Worm (Caenorhabditis elegans): ENCODE data around the gene mrpl-12.

Gene mrpl-12

DNA sequence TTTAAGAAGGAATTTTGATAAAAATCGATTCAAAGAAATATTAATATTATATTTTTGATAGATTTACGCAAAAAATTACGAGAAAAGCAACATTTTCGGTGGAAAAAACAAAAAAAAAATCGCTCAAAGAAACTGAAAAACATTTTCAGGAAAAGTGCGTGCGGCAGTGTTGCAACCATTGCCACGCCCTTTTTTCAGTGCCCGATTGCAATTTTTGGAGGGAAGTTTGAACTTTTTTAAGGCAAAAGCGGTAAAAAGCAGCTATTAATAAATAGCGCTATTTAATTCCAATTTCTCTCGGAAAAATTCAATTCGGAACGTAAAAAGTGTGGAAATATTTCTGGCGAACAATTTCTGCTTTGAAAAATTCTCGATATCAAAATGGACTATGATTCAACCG, 13.5 kb downstream of the mrpl-12 start:
- TF ChIP-seq hmg-4 (GFP tag; optimal IDR thresholded peaks at IDR 0.05), result no peak
- no peak for TF ChIP-seq tra-4 (tag; optimal IDR thresholded peaks at IDR 0.05)
- no peak for TF ChIP-seq scrt-1 (GFP tag; IDR thresholded peaks at IDR 0.05)

DNA sequence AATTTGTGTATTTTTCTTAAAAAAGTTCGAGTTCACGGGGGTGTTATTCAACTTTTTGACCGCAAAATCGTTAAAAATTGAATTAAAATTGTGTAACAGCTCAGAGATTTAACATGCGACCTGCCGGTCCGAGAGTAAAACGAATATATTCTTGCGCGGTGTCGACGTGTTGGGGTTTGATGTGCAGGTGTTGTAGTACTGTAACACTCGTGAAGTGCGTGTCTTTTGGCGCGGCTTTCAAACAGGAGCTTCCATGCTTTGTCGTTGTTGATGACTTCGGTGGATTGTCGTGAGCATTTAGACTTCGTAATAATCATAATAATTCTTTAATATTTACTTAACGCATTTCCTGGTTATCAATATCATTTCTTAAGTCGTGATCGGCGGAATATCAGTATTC, 22.9 kb downstream of the mrpl-12 start, which contains the start of gene tat-3:
Gene tat-3 (minus strand): TSS at position 196 of the 400 bp plus-strand sequence.
- TF ChIP-seq scrt-1 (GFP tag; IDR thresholded peaks at IDR 0.05) (no peak), ama-1 (optimal IDR thresholded peaks at IDR 0.05) (no peak), flt-1 (GFP tag; IDR thresholded peaks at IDR 0.05) (no peak), hmbx-1 (tag; optimal IDR thresholded peaks at IDR 0.05) (no peak), tbx-11 (GFP tag; IDR thresholded peaks at IDR 0.05) (no peak), ceh-13 (GFP tag; optimal IDR thresholded peaks at IDR 0.05) (no peak), B0310.2 (tag; optimal IDR thresholded peaks at IDR 0.05) (no peak)

DNA sequence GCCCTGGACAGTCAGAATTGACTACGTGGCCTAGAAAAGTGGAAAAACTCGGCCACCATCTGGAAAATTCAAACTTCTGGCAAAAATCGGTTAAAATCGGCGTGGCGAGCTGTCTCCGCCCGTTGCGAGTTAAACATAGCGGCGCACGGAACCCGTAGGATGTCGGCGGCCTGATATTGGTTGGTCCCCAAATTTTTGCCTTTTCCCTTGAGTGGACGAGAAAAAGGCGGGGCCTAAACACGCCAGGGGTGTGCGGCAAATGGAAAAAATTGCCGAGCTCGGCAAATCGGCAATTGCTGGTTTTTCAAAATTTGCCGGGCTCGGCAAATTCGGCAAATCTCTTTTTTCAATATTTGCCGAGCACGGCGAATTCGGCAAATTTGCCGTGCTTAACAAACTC, 25.7 kb downstream of the mrpl-12 start:
- 0 out of 2 replicates have a peak, but pooled peaks have one; percentile 19 for TF ChIP-seq pes-1 (GFP tag; IDR thresholded peaks at IDR 0.05)
- TF ChIP-seq flt-1 (GFP tag; IDR thresholded peaks at IDR 0.05), result no peak

DNA sequence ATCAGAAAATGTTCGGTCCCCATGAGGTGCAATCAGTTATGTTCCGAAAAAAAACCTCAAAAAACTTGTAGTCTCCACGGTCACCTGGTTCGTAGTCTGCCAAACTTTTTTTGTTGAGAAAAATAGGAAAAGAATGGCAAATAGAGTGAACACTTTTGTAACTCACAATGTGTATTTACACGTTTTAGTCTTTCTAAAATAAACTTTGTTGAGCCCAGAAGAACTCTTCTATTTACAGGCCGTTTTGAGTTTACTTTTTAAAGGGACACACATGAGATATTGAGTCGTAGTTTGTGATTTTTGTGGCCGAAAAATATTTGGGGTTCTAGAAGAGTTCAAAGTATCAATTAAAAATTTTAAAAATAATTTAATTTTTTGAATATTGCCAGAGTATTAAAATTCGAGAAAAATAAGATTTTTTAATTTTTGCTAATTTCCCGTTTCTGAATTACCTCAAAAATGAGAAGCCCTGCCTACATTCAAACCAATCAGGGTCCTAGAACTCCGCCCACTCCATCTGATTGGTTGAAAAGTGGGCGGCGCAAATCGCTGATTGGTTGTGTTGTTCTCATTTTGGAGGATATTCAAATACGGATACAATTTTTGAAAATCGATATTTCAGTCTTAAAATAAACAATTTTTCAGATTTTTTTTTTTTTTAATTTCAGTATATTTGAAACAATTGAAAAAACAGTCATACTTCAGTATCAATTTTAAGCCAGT, 27.1 kb downstream of the mrpl-12 start:
- TF ChIP-seq hnd-1 (tag; optimal IDR thresholded peaks at IDR 0.05) (no peak), ets-7 (tag; optimal IDR thresholded peaks at IDR 0.05) (no peak), B0310.2 (tag; optimal IDR thresholded peaks at IDR 0.05) (no peak), ama-1 (optimal IDR thresholded peaks at IDR 0.05) (no peak), sea-1 (GFP tag; conservative IDR thresholded peaks at IDR 0.05) (no peak), tbx-37 (GFP tag; conservative IDR thresholded peaks at IDR 0.05) (no peak), pes-1 (GFP tag; IDR thresholded peaks at IDR 0.05) (no peak), hmg-4 (GFP tag; optimal IDR thresholded peaks at IDR 0.05) (no peak), ceh-36 (tag; optimal IDR thresholded peaks at IDR 0.05) (no peak), tra-4 (tag; optimal IDR thresholded peaks at IDR 0.05) (no peak), aly-1 (tag; optimal IDR thresholded peaks at IDR 0.05) (no peak), F13C5.2 (tag; optimal IDR thresholded peaks at IDR 0.05) (no peak), tbx-11 (GFP tag; IDR thresholded peaks at IDR 0.05) (no peak), scrt-1 (GFP tag; IDR thresholded peaks at IDR 0.05) (no peak), hmbx-1 (tag; optimal IDR thresholded peaks at IDR 0.05) (no peak), flt-1 (GFP tag; IDR thresholded peaks at IDR 0.05) (no peak), ceh-13 (GFP tag; optimal IDR thresholded peaks at IDR 0.05) (no peak)

DNA sequence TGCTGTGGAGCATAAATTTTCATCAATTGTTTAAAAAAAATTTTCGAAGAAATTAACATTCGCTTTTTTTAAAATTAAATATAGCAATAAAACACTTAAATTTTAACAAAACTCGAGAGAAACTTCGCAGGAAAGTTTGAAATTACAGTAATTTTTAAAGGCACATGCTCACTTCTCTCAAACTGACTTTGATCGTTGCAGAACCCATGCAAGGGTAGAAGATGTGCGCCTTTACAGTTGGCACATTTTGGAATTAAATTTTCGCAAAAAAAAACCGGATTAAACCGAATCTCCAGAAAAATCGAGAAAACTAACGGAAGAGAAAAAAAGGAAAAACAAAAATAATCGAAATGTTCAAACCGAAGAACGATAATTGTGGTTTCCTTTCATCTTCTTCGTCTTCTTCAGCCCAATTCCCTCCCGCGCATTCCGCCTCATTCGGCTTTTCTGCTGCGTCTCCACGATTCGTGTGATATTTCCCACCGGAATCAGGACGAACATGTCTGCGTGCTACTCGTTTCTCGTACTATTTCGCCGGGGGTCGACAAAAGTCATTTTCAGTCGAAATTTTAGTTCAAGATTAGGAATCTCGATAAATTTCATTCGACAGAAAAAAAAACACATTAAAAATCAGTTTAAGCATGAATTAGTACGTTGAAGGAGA, 28.9 kb downstream of the mrpl-12 start:
- no peak for TF ChIP-seq F13C5.2 (tag; optimal IDR thresholded peaks at IDR 0.05)
- TF ChIP-seq hnd-1 (tag; optimal IDR thresholded peaks at IDR 0.05), result no peak
- no peak for TF ChIP-seq aly-1 (tag; optimal IDR thresholded peaks at IDR 0.05)
- TF ChIP-seq tbx-37 (GFP tag; conservative IDR thresholded peaks at IDR 0.05), result no peak
- no peak for TF ChIP-seq pes-1 (GFP tag; IDR thresholded peaks at IDR 0.05)
- TF ChIP-seq tbx-11 (GFP tag; IDR thresholded peaks at IDR 0.05), result no peak
- no peak for TF ChIP-seq ama-1 (optimal IDR thresholded peaks at IDR 0.05)
- TF ChIP-seq scrt-1 (GFP tag; IDR thresholded peaks at IDR 0.05), result no peak
- no peak for TF ChIP-seq B0310.2 (tag; optimal IDR thresholded peaks at IDR 0.05)
- no peak for TF ChIP-seq flt-1 (GFP tag; IDR thresholded peaks at IDR 0.05)
- no peak for TF ChIP-seq tra-4 (tag; optimal IDR thresholded peaks at IDR 0.05)
- no peak for TF ChIP-seq ceh-13 (GFP tag; optimal IDR thresholded peaks at IDR 0.05)
- TF ChIP-seq sea-1 (GFP tag; conservative IDR thresholded peaks at IDR 0.05), result no peak
- no peak for TF ChIP-seq hmg-4 (GFP tag; optimal IDR thresholded peaks at IDR 0.05)

DNA sequence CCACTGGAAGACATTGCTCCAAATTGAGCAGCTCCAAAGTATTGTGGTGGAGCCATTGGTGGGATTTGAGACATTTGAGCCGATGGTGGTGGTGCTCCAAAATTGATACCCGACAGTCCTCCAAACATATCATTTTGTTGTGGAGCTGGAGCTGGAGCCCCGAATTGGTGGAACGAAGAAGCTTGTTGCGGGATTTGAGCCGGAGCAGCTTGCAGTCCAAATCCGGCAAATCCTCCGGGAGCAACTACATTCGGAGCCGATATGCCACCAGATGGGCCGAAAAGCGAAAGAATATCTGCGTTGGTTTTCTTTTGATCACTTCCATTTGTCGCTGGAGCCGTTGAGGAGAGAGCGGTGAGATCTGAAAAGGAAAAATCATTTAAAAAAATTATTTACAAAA, 30.5 kb downstream of the mrpl-12 start:
- TF ChIP-seq flt-1 (GFP tag; IDR thresholded peaks at IDR 0.05) (no peak), tra-4 (tag; optimal IDR thresholded peaks at IDR 0.05) (no peak)

DNA sequence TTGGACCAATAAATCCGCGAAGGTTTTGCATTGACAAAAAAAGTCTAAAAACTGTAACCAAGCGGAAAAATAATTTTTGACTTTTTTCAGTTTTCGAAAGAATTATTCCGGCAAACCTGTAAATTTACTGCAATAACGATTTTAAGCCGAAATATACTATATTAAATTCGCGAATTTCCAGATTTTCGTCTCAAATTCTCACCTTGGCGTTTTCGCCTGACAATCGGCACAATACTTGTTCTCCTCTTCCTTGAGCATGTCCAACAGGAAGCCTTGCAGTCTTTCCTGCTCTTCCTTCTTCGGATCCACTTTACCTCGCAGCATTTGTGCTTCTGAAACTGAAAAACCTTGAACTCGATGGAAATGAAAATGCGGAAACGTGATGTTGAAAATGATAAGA, 31.9 kb downstream of the mrpl-12 start, which contains the start of gene smap-1:
Gene smap-1 (minus strand): TSS at position 338 of the 400 bp plus-strand sequence.
- TF ChIP-seq tbx-11 (GFP tag; IDR thresholded peaks at IDR 0.05), result no peak
- no peak for TF ChIP-seq ets-7 (tag; optimal IDR thresholded peaks at IDR 0.05)
- TF ChIP-seq ceh-36 (tag; optimal IDR thresholded peaks at IDR 0.05), result no peak
- no peak for TF ChIP-seq hmg-4 (GFP tag; optimal IDR thresholded peaks at IDR 0.05)
- TF ChIP-seq flt-1 (GFP tag; IDR thresholded peaks at IDR 0.05), result no peak
- TF ChIP-seq tra-4 (tag; optimal IDR thresholded peaks at IDR 0.05), result no peak
- TF ChIP-seq B0310.2 (tag; optimal IDR thresholded peaks at IDR 0.05), result no peak
- no peak for TF ChIP-seq tbx-37 (GFP tag; conservative IDR thresholded peaks at IDR 0.05)
- no peak for TF ChIP-seq sea-1 (GFP tag; conservative IDR thresholded peaks at IDR 0.05)
- TF ChIP-seq hnd-1 (tag; optimal IDR thresholded peaks at IDR 0.05), result no peak
- no peak for TF ChIP-seq hmbx-1 (tag; optimal IDR thresholded peaks at IDR 0.05)
- no peak for TF ChIP-seq aly-1 (tag; optimal IDR thresholded peaks at IDR 0.05)
- no peak for TF ChIP-seq scrt-1 (GFP tag; IDR thresholded peaks at IDR 0.05)
- TF ChIP-seq ceh-13 (GFP tag; optimal IDR thresholded peaks at IDR 0.05), result no peak
- no peak for TF ChIP-seq pes-1 (GFP tag; IDR thresholded peaks at IDR 0.05)
- no peak for TF ChIP-seq F13C5.2 (tag; optimal IDR thresholded peaks at IDR 0.05)
- no peak for TF ChIP-seq ama-1 (optimal IDR thresholded peaks at IDR 0.05)

DNA sequence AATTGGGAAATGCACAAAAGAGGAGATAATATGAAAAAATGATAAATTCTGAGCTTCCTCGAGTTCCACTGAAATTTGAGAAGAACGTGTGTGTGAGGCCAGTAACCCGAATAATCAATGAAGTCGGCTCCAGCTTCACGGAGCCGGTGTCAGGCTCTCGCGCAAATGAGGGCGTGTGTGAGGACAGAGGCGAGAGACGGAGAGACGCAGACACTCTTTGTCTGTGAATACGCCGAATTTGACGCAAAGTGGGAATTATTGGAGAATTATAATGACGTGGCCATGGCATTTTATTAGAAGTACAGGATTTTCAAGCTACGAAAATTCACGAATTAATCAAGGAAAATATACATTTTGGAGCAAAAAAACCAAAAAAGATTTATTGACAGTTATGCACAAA, 32.3 kb downstream of the mrpl-12 start:
- TF ChIP-seq sea-1 (GFP tag; conservative IDR thresholded peaks at IDR 0.05) (no peak), B0310.2 (tag; optimal IDR thresholded peaks at IDR 0.05) (peak; percentile 54), F13C5.2 (tag; optimal IDR thresholded peaks at IDR 0.05) (peak; percentile 67), ama-1 (optimal IDR thresholded peaks at IDR 0.05) (peak; percentile 73)
